Fruit fly (Drosophila melanogaster) whole organism: ENCODE results near the gene zetaCOP.

ENCODE experiments used
- CG8478 ChIP-seq: fragments of >200 bp; optimal IDR thresholded peaks from 2 replicates; lab custom pipeline; 2018; ENCODE audit warnings: inconsistent platforms
- pan ChIP-seq: fragments of >200 bp; optimal IDR thresholded peaks from 2 replicates; lab custom pipeline; 2017
- psq ChIP-seq: fragments of >200 bp; optimal IDR thresholded peaks from 2 replicates; lab custom pipeline; 2017

DNA sequence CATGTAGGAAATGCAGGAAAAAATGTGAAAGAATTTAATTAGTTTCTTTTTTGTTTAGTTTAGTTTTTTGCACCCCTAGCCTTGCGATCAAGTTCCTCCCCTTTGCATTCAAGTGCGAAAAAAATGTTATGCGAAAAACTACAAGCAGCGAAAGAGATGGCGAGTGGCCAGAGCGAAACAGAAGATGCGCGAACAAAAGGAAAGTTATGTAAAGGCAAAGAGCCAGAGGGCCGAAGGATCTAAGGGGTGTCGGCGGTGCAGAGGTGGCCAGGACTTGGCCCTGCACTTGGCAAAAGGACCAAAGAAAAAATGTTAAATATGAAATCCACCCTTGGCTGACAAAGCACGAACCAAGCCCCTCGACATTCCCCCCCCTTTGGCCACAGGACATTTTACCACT is 39.3 kb downstream of the zetaCOP start:
- no peak for TF ChIP-seq CG8478 (lab: Kevin White, UChicago)
- TF ChIP-seq psq: no peak
- no peak for TF ChIP-seq pan (lab: Kevin White, UChicago)
